Fruit fly (Drosophila melanogaster): Measurements from ENCODE around the gene CG9692.

CG9692 gene

DNA sequence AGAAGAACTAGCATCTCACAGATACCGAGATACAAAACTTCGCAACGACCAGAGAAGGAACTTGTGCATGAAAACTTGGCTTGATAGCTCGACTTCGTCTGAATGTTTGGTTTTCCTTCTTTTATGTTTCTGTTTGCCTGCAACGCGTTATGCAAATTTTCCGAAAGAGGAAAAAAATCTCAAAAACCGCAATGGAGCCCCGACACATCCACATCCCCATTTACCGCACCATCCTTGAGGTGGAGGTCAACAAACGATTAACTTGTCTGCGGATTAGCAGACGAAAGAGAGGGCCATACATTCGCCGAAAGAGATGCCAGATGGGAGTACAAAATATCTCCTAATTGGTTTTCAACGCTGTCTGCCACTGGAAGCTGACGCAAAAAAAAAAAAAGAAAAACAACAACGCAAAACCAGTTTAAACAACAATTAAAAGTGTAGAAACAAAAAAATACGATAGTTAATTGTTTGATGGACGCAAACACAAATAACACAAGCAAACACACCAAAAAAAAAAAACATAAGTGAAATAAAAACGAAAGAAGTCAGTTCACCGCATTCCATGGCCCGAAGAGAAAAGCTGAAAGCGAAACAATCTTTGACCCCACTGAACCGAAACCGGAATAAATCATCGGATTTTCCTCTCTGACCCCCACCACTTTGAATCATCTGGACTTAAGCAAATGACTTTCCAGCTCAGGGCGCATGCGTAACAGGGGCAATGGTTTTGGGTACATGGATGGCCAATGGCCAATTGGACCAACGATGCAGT is 9.5 kb upstream of the CG9692 start:
- TF ChIP-seq dsx (GFP tag; optimal IDR thresholded peaks at IDR 0.05; ENCODE audit: poor library complexity, severe bottlenecking), result no peak
- TF ChIP-seq CG6276 (GFP tag; optimal IDR thresholded peaks at IDR 0.05), result peak; percentile 14
- no peak for TF ChIP-seq CG34406 (GFP tag; optimal IDR thresholded peaks at IDR 0.05)
- peak; percentile 39; the same call in 1 of the 3 replicates for TF ChIP-seq CG8119 (GFP tag; IDR thresholded peaks at IDR 0.05)
- TF ChIP-seq eg (GFP tag; IDR thresholded peaks at IDR 0.05), result 0 out of 3 replicates have a peak, but pooled peaks have one; percentile 16
- TF ChIP-seq Sox102F (GFP tag; optimal IDR thresholded peaks at IDR 0.05), result no peak

DNA sequence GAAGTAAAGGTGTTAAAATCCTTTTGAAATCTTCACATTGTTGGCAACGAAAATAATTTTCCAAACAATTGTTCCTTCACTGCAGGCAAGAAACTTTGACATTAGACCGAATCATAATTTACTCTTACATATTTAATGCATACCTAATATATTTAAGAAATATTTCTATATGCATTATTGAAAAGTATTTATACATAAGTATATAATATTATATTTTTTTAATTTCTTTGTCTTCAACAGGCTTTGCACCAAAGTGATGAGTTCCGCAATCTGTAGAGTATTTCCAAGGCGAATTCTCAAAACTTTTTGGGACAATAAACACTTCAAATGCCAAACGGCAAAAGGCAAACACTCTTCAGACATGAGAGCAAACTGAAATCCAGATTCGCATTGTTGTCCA is 7.7 kb upstream of the CG9692 start:
- TF ChIP-seq ss (GFP tag; optimal IDR thresholded peaks at IDR 0.05) (no peak), Ets96B (tag; optimal IDR thresholded peaks at IDR 0.05) (no peak), acj6 (GFP tag; optimal IDR thresholded peaks at IDR 0.05) (peak; percentile 21), CG8119 (GFP tag; IDR thresholded peaks at IDR 0.05) (peak; percentile 62), Hr4 (GFP tag; optimal IDR thresholded peaks at IDR 0.05) (no peak), CG34406 (GFP tag; optimal IDR thresholded peaks at IDR 0.05) (peak; percentile 47), OdsH (GFP tag; optimal IDR thresholded peaks at IDR 0.05) (peak; percentile 27), CG32006 (GFP tag; optimal IDR thresholded peaks at IDR 0.05) (peak; percentile 57), Eip78C (GFP tag) (peak; percentile 55), pdm3 (GFP tag; optimal IDR thresholded peaks at IDR 0.05) (peak; percentile 5), achi (GFP tag; optimal IDR thresholded peaks at IDR 0.05) (peak; percentile 39), CG6163 (GFP tag; IDR thresholded peaks at IDR 0.05) (peak; percentile 22; the same call in 1 of the 3 replicates), eg (GFP tag; IDR thresholded peaks at IDR 0.05) (peak; percentile 71), CG10631 (GFP tag; optimal IDR thresholded peaks at IDR 0.05) (peak; percentile 17), Ets21C (GFP tag; optimal IDR thresholded peaks at IDR 0.05) (no peak), CG6276 (GFP tag; optimal IDR thresholded peaks at IDR 0.05) (peak; percentile 11), Hr39 (GFP tag; optimal IDR thresholded peaks at IDR 0.05) (peak; percentile 11), salr (GFP tag; optimal IDR thresholded peaks at IDR 0.05) (peak in 1 of 2 experiments; percentile 11), vri (GFP tag; optimal IDR thresholded peaks at IDR 0.05) (no peak), svp (GFP tag) (no peak), Smox (GFP tag; optimal IDR thresholded peaks at IDR 0.05) (peak; percentile 9), CG15336 (GFP tag; IDR thresholded peaks at IDR 0.05) (peak; percentile 76), CG11294 (GFP tag; IDR thresholded peaks at IDR 0.05) (no peak), Sox102F (GFP tag; optimal IDR thresholded peaks at IDR 0.05) (peak; percentile 18), esn (GFP tag; optimal IDR thresholded peaks at IDR 0.05) (peak; percentile 33)

DNA sequence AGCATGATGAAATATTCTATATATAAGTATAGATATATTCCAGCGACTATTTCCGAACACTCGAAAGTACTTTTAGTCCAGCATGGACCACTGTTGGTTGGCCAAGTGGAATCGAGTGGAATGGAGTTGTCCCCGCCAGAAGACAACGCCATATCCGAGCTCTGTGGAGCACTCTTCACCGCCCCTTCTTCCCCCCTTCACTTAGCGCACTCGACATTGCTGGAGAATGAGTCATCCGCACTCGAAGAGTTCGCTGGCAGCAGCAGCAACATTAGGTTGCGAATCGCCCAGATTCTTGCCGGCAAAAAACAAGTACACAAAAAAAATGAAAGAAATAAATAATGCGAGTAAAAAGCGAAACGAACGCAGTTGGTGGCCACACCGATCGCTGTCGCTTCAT is 6.7 kb upstream of the CG9692 start:
- TF ChIP-seq CG32006 (GFP tag; optimal IDR thresholded peaks at IDR 0.05) (peak; percentile 3), eg (GFP tag; IDR thresholded peaks at IDR 0.05) (0 out of 3 replicates have a peak, but pooled peaks have one; percentile 19), cyc (GFP tag; optimal IDR thresholded peaks at IDR 0.05) (no peak), CG15336 (GFP tag; IDR thresholded peaks at IDR 0.05) (0 out of 2 replicates have a peak, but pooled peaks have one; percentile 23)

DNA sequence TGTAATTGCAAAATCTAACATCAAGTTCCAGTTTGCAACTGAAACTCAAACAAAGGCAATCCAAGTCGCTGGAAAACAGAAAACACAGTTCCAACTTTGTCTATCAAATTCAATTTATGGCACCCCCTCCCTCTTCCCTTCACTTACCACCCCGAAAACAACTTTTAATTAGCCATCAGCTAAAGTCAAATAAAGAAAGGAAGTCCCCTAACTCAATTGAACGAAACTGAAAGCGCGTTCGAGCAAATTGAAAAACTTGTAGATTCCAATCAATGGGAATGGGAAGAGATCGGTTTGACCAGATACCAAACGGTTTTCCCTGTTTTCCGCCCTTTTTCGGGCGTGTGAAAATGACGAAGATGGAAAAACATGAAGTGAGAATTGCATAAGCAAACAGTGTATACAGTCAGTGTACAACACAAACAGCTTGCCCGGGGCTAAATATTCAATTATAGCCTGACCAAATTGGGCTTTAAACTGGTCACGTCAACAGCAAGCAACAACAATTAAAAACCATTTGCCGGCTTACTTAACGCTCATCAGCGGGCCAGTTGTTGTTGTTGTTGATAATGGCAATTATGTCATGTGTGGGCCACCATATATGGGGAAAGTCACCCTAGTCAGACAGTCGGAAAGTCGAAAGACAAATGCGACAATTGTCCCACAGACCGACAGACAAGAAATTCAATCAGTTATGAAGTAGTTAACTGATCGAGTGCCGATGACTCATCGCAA is 5.3 kb upstream of the CG9692 start:
- TF ChIP-seq achi (GFP tag; optimal IDR thresholded peaks at IDR 0.05) (no peak), CG6163 (GFP tag; IDR thresholded peaks at IDR 0.05) (no peak), CG16779 (tag; optimal IDR thresholded peaks at IDR 0.05) (no peak), fkh (GFP tag; optimal IDR thresholded peaks at IDR 0.05) (peak; percentile 60), fd85E (GFP tag; optimal IDR thresholded peaks at IDR 0.05) (no peak), vri (GFP tag; optimal IDR thresholded peaks at IDR 0.05) (peak; percentile 54)

DNA sequence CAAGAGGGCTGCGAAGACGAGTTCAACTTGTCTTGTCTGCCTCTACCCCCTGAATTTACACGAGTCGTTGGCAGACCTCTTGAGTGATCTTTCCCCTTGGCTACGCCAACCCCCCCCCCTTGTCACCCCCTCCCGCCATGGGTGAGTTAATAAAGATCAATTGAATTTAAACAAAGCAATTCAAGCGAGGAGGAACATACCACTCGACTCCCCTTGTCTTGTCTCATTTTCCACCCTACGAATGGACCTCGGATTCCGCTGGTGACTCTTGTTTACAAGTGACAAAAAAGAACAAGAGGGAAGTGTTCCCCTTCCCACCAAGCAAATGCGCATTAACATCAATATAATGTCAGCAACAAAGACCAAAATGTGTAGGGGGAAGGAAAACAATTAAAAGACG is 1.9 kb upstream of the CG9692 start:
- no peak for TF ChIP-seq dac (GFP tag; optimal IDR thresholded peaks at IDR 0.05)
- no peak for TF ChIP-seq achi (GFP tag; optimal IDR thresholded peaks at IDR 0.05)
- TF ChIP-seq CG10631 (GFP tag; optimal IDR thresholded peaks at IDR 0.05), result no peak
- peak; percentile 25 for TF ChIP-seq fkh (GFP tag; optimal IDR thresholded peaks at IDR 0.05)
- TF ChIP-seq Ets96B (tag; optimal IDR thresholded peaks at IDR 0.05), result no peak

Data from whole organism, prepupa.